Fruit fly (Drosophila melanogaster) whole organism, pupa: Measurements from ENCODE around the gene CG15025.

ENCODE experiments used
- CG10348 ChIP-seq: fragments of 200-800 bp; sonication (Bioruptor generic); IDR thresholded peaks from 2 replicates; pipeline ENCODE4 v1.3.6; 2022; ENCODE audit warnings: missing biosample characterization, missing genetic modification characterization
- CG12605 ChIP-seq: fragments of 200-800 bp; sonication (Bioruptor generic); IDR thresholded peaks from 2 replicates; pipeline ENCODE4 v1.3.6; 2022; ENCODE audit warnings: missing biosample characterization, missing genetic modification characterization
- CG13204 ChIP-seq: fragments of 200-800 bp; sonication (Bioruptor generic); optimal IDR thresholded peaks from 2 replicates; lab custom pipeline; 2018; ENCODE audit warnings: missing biosample characterization, mild to moderate bottlenecking, missing genetic modification characterization, moderate library complexity
- CG14655 ChIP-seq: fragments of 200-800 bp; sonication (Bioruptor generic); optimal IDR thresholded peaks from 3 replicates; lab custom pipeline; 2017; ENCODE audit warnings: mild to moderate bottlenecking, missing biosample characterization, missing genetic modification reagents, missing genetic modification characterization
- CG15710 ChIP-seq: fragments of 200-800 bp; sonication (Bioruptor generic); optimal IDR thresholded peaks from 2 replicates; lab custom pipeline; 2018; ENCODE audit warnings: missing biosample characterization, mild to moderate bottlenecking, missing genetic modification characterization, moderate library complexity
- CG17806 ChIP-seq: fragments of 200-800 bp; sonication (Bioruptor generic); optimal IDR thresholded peaks from 2 replicates; lab custom pipeline; 2018; ENCODE audit warnings: missing biosample characterization, mild to moderate bottlenecking, missing genetic modification characterization, moderate library complexity
- CG32121 ChIP-seq: fragments of 200-800 bp; sonication (Bioruptor generic); IDR thresholded peaks from 2 replicates; pipeline ENCODE4 v1.3.6; 2022; ENCODE audit warnings: missing biosample characterization, missing genetic modification characterization
- CG34367 ChIP-seq: fragments of 200-800 bp; sonication (Bioruptor generic); optimal IDR thresholded peaks from 2 replicates; lab custom pipeline; 2018; ENCODE audit warnings: missing biosample characterization, mild to moderate bottlenecking, missing genetic modification characterization
- CG4496 ChIP-seq: fragments of 200-800 bp; sonication (Bioruptor generic); IDR thresholded peaks from 3 replicates; pipeline ENCODE4 v1.3.6; 2022; ENCODE audit warnings: missing biosample characterization, missing genetic modification characterization
- CG8159 ChIP-seq: fragments of 200-800 bp; sonication (Bioruptor generic); optimal IDR thresholded peaks from 3 replicates; lab custom pipeline; 2018; ENCODE audit warnings: missing biosample characterization, mild to moderate bottlenecking, missing genetic modification characterization, moderate library complexity
- CG8301 ChIP-seq: fragments of 200-800 bp; sonication (Bioruptor generic); optimal IDR thresholded peaks from 2 replicates; lab custom pipeline; 2018; ENCODE audit warnings: missing biosample characterization, mild to moderate bottlenecking, missing genetic modification characterization
- CG9948 ChIP-seq: fragments of 200-800 bp; sonication (Bioruptor generic); optimal IDR thresholded peaks from 2 replicates; lab custom pipeline; 2018; ENCODE audit warnings: missing biosample characterization, mild to moderate bottlenecking, missing genetic modification characterization, moderate library complexity
- D1 ChIP-seq: fragments of 200-800 bp; sonication (Bioruptor generic); optimal IDR thresholded peaks from 2 replicates; lab custom pipeline; 2018; ENCODE audit warnings: missing biosample characterization, mild to moderate bottlenecking, missing genetic modification characterization, moderate library complexity
- EcR ChIP-seq: fragments of 200-800 bp; sonication (Bioruptor generic); optimal IDR thresholded peaks from 3 replicates; lab custom pipeline; 2019; ENCODE audit warnings: missing biosample characterization, missing genetic modification characterization, mild to moderate bottlenecking, moderate library complexity, missing genetic modification reagents
- Ets98B ChIP-seq: fragments of 200-800 bp; sonication (Bioruptor generic); IDR thresholded peaks from 2 replicates; pipeline ENCODE4 v1.3.6; 2022; ENCODE audit warnings: missing biosample characterization, missing genetic modification characterization
- Pif1A ChIP-seq: fragments of 200-800 bp; sonication (Bioruptor generic); optimal IDR thresholded peaks from 3 replicates; lab custom pipeline; 2016; ENCODE audit warnings: missing biosample characterization, missing genetic modification characterization
- Pif1B ChIP-seq: fragments of 200-800 bp; sonication (Bioruptor generic); optimal IDR thresholded peaks from 3 replicates; lab custom pipeline; 2016; ENCODE audit warnings: missing biosample characterization, missing genetic modification characterization
- Snoo ChIP-seq: fragments of 200-800 bp; sonication (Bioruptor generic); optimal IDR thresholded peaks from 3 replicates; lab custom pipeline; 2017; ENCODE audit warnings: missing biosample characterization, mild to moderate bottlenecking, missing genetic modification characterization, inconsistent platforms
- fd96Ca ChIP-seq: fragments of 200-800 bp; sonication (Bioruptor generic); IDR thresholded peaks from 3 replicates; pipeline ENCODE4 v1.3.6; 2022; ENCODE audit warnings: missing biosample characterization, missing genetic modification characterization
- gl ChIP-seq: fragments of 200-800 bp; sonication (Bioruptor generic); optimal IDR thresholded peaks from 2 replicates; lab custom pipeline; 2018; ENCODE audit warnings: missing biosample characterization, mild to moderate bottlenecking, missing genetic modification characterization
- rn ChIP-seq: fragments of 200-800 bp; sonication (Bioruptor generic); IDR thresholded peaks from 2 replicates; pipeline ENCODE4 v1.3.6; 2022; ENCODE audit warnings: missing biosample characterization, missing genetic modification characterization

The CG15025 gene

DNA sequence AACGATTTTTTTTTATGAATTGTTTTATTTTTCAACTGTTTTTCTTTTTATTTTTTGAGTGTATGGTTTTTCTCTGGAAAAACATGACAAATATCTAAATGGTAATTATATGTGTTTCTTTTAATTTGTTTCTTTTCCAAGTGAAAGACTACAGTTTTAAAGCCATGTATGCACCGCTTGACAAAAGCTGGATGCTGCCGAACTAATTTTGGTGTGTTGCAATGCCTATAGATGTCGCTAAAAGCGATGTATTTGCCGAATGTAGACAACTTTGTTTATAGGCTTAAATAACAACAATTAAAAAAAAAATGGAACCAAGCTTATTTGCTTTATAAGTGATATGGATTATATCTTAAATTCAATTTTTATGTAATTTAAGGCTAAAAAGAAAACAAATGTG is at the start of gene CG15025:
Gene CG15025 (minus strand): TSS at position 120 of the 400 bp plus-strand sequence.
- no peak for TF ChIP-seq CG8301
- TF ChIP-seq CG8159 (tag; lab: Kevin White, UChicago): no peak
- TF ChIP-seq fd96Ca (GFP tag; lab: Robert Waterston, UW): no peak
- no peak for TF ChIP-seq Snoo (tag; lab: Kevin White, UChicago)
- TF ChIP-seq CG10348 (GFP tag; lab: Robert Waterston, UW): no peak
- 0 out of 2 replicates have a peak, but pooled peaks have one; percentile 11 for TF ChIP-seq CG32121 (GFP tag; lab: Robert Waterston, UW)
- no peak for TF ChIP-seq gl (tag; lab: Kevin White, UChicago)
- TF ChIP-seq CG14655 (GFP tag; lab: Kevin White, UChicago): no peak
- no peak for TF ChIP-seq EcR (GFP tag; lab: Kevin White, UChicago)
- TF ChIP-seq CG15710 (tag; lab: Kevin White, UChicago): no peak
- no peak for TF ChIP-seq Pif1A (GFP tag; lab: Kevin White, UChicago)
- TF ChIP-seq Ets98B: no peak
- TF ChIP-seq CG12605: no peak
- TF ChIP-seq CG34367 (tag; lab: Kevin White, UChicago): peak; percentile 10
- no peak for TF ChIP-seq CG9948 (tag; lab: Kevin White, UChicago)
- no peak for TF ChIP-seq CG4496 (GFP tag; lab: Robert Waterston, UW)
- no peak for TF ChIP-seq Pif1B (GFP tag; lab: Kevin White, UChicago)
- no peak for TF ChIP-seq CG13204 (GFP tag; lab: Kevin White, UChicago)
- TF ChIP-seq rn: peak; percentile 27; the same call in 1 of the 2 replicates
- no peak for TF ChIP-seq CG17806 (tag; lab: Kevin White, UChicago)
- TF ChIP-seq D1 (tag; lab: Kevin White, UChicago): peak; percentile 79

DNA sequence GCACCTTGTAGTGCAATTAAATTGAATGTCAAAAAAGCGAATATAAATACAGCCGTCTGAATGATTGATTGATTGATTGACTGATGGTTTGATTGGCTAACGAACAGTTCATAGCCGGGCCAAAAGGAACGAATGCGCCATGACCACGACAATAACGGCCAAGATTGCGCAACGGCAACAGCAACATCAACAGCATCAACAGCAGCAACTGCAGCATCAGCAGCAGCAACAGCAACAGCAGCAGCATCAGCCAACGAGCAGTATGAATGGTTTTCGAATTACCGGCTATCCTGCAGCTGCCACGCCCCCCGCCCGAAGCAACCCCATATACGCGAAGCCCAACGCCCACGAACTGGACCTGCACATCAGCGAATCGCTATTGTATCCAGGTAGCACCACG is 33.6 kb upstream of the CG15025 start:
- no peak for TF ChIP-seq D1 (tag; lab: Kevin White, UChicago)
- no peak for TF ChIP-seq CG8159 (tag; lab: Kevin White, UChicago)
- no peak for TF ChIP-seq CG9948 (tag; lab: Kevin White, UChicago)
- TF ChIP-seq CG17806 (tag; lab: Kevin White, UChicago): no peak
- no peak for TF ChIP-seq CG10348 (GFP tag; lab: Robert Waterston, UW)
- no peak for TF ChIP-seq CG12605
- no peak for TF ChIP-seq CG34367 (tag; lab: Kevin White, UChicago)
- TF ChIP-seq CG4496 (GFP tag; lab: Robert Waterston, UW): no peak
- no peak for TF ChIP-seq rn
- TF ChIP-seq EcR (GFP tag; lab: Kevin White, UChicago): no peak
- TF ChIP-seq Pif1B (GFP tag; lab: Kevin White, UChicago): no peak
- TF ChIP-seq fd96Ca (GFP tag; lab: Robert Waterston, UW): no peak
- no peak for TF ChIP-seq CG32121 (GFP tag; lab: Robert Waterston, UW)
- no peak for TF ChIP-seq Ets98B
- TF ChIP-seq Pif1A (GFP tag; lab: Kevin White, UChicago): no peak
- TF ChIP-seq CG14655 (GFP tag; lab: Kevin White, UChicago): no peak
- no peak for TF ChIP-seq CG8301
- TF ChIP-seq gl (tag; lab: Kevin White, UChicago): no peak
- no peak for TF ChIP-seq CG15710 (tag; lab: Kevin White, UChicago)

DNA sequence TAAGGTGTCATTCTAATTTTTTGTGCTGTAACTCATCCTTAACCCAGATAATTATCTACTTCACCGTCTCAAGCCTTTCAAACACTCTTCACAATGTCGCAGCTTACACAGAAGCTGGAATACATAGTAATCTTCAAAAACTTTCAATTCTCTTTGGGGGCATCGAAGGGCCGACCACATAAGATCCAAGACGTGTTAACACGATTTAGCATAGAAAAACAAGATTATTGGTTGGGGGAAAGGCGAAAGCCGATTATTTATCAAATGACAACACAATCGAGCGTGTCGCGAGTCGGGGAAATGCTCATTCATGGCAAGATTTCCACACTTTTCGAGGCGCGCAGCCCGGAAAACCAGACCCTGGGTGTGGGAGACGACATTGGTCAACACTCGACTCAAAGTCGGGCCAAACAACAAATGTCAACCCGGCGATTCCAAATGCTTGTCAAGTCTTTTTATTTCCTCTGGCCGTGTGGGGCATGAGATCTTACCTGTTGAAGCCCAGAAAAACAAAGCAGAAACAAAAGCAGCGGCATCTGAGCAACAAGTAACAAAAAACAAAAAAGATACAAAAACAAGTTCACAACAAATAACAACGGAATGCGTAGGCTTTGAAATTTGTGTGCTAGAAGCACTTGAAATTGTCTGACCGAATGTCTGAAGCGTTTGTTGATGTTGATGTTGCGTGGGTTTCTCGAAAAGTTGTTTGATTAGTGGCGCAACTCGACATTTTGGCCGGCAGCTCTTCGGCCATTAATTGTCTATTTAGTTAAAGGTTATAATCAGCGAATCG is 19.6 kb upstream of the CG15025 start:
- TF ChIP-seq CG10348 (GFP tag; lab: Robert Waterston, UW): no peak

DNA sequence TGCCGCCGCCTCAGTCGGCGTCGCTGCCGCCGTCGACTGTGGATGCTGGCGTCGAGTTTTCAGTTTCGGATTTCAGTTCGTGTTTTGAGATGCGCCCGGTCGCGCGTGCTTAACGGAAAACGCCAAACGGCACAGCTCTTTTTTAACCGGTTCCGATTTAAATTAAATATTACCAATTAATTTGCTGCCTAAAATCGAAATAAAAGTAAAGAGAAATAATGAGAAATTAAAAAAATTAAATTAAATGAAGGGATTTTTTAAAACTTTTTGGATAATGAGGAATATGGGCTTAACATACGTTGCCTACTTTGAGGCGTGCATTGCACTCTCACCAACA is 18.2 kb upstream of the CG15025 start:
- no peak for TF ChIP-seq D1 (tag; lab: Kevin White, UChicago)

DNA sequence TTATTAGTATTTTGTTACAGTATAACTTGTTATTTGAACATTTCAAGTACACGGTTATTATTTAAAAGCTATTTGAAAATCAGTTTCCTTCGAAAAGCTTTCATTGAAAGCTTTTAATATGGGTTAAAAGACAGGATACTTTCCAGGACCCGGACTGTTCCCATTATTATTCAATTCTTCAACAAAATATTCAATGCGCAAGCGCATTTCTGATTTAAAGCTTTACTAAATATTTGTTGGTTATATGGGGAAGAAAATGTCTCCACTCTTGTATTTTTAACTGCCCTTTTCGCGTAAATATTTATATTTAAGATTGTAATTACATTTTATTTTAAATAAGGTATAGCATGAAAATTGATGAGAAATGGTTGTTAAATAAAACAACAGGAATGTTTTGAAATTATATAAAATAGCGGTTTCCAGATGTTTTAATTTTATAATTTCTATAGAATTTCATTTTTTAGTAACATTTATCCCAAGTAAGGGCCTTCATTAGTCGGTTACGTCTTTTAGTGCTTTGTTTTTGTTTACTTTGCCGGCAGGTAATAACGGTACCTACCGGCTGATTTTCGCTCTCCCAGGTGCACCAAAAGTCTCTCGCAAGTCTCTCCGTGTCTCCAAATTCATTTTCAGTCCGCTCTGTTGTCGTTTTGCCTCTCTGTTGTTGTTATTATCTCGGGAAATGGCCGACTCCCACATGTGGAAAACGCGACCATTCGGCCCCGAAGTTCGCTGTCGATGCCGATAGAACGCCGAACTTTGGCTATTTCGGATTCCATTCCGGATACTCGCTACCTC is 17.7 kb upstream of the CG15025 start:
- TF ChIP-seq CG14655 (GFP tag; lab: Kevin White, UChicago): no peak
- TF ChIP-seq CG34367 (tag; lab: Kevin White, UChicago): no peak
- no peak for TF ChIP-seq rn
- TF ChIP-seq CG17806 (tag; lab: Kevin White, UChicago): no peak
- no peak for TF ChIP-seq Pif1B (GFP tag; lab: Kevin White, UChicago)
- no peak for TF ChIP-seq CG12605
- TF ChIP-seq CG9948 (tag; lab: Kevin White, UChicago): no peak
- no peak for TF ChIP-seq Snoo (tag; lab: Kevin White, UChicago)
- no peak for TF ChIP-seq CG15710 (tag; lab: Kevin White, UChicago)
- peak; percentile 25; the same call in 1 of the 2 replicates for TF ChIP-seq Ets98B
- no peak for TF ChIP-seq D1 (tag; lab: Kevin White, UChicago)
- no peak for TF ChIP-seq CG10348 (GFP tag; lab: Robert Waterston, UW)
- TF ChIP-seq CG8159 (tag; lab: Kevin White, UChicago): peak; percentile 1
